Fruit fly (Drosophila melanogaster): ENCODE results near the gene Myo61F.

Gene Myo61F

dm6 chr3L:1324818-1325625, 6.7 kb downstream of the Myo61F start (continued):
- TF ChIP-seq ase (GFP tag; IDR thresholded peaks at IDR 0.05) (no peak), CG4854 (GFP tag; optimal IDR thresholded peaks at IDR 0.05) (no peak), twi (tag; optimal IDR thresholded peaks at IDR 0.05) (no peak), Mrtf (GFP tag; IDR thresholded peaks at IDR 0.05) (no peak), CG13894 (tag; optimal IDR thresholded peaks at IDR 0.05) (no peak), cg (GFP tag; optimal IDR thresholded peaks at IDR 0.05) (no peak), zfh1 (GFP tag; IDR thresholded peaks at IDR 0.05) (0 out of 3 replicates have a peak, but pooled peaks have one; percentile 17), slp2 (GFP tag; optimal IDR thresholded peaks at IDR 0.05) (no peak), lilli (GFP tag; optimal IDR thresholded peaks at IDR 0.05) (no peak), nerfin-1 (tag; optimal IDR thresholded peaks at IDR 0.05) (no peak), rib (GFP tag; IDR thresholded peaks at IDR 0.05) (peak; percentile 43; the same call in 1 of the 2 replicates), CG3163 (GFP tag; optimal IDR thresholded peaks at IDR 0.05) (no peak), Abd-B (GFP tag; optimal IDR thresholded peaks at IDR 0.05) (no peak), inv (GFP tag; IDR thresholded peaks at IDR 0.05; ENCODE audit: partially characterized antibody) (no peak), CG30020 (tag; optimal IDR thresholded peaks at IDR 0.05) (no peak)

DNA sequence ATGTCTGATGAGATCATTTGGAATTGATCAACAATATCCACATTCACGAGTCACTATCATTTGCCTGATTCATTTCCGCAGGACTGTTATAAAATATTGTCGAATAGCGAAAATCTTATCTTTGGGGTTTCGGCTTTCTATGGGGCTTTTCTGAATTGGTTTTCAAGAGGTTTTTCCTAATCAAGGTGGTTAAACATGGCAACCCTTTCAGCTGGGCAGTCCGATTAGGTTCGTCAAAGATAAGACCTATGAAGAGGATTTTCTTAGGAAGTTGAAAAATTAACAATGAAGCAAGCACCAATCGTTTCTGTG, 7.3 kb downstream of the Myo61F start:
- TF ChIP-seq exex (tag; optimal IDR thresholded peaks at IDR 0.05) (peak; percentile 82), sug (tag; optimal IDR thresholded peaks at IDR 0.05) (peak; percentile 61), Xrp1 (GFP tag; IDR thresholded peaks at IDR 0.05) (no peak), nerfin-2 (GFP tag; IDR thresholded peaks at IDR 0.05; ENCODE audit: partially characterized antibody) (no peak), CG1024 (GFP tag; IDR thresholded peaks at IDR 0.05) (no peak), az2 (GFP tag; optimal IDR thresholded peaks at IDR 0.05) (no peak), grn (GFP tag; optimal IDR thresholded peaks at IDR 0.05) (peak; percentile 48), bab2 (GFP tag; optimal IDR thresholded peaks at IDR 0.05) (no peak), CG15696 (tag; optimal IDR thresholded peaks at IDR 0.05) (no peak), luna (GFP tag; optimal IDR thresholded peaks at IDR 0.05) (no peak), cwo (GFP tag; optimal IDR thresholded peaks at IDR 0.05) (no peak), emc (GFP tag; optimal IDR thresholded peaks at IDR 0.05) (no peak), Six4 (GFP tag; optimal IDR thresholded peaks at IDR 0.05) (no peak), CG13424 (tag; optimal IDR thresholded peaks at IDR 0.05) (no peak), pfk (GFP tag; optimal IDR thresholded peaks at IDR 0.05) (no peak), GATAe (GFP tag; conservative IDR thresholded peaks at IDR 0.05) (0 out of 2 replicates have a peak, but pooled peaks have one; percentile 38), twi (tag; optimal IDR thresholded peaks at IDR 0.05) (no peak), Dek (tag; optimal IDR thresholded peaks at IDR 0.05) (no peak), MESR4 (GFP tag; optimal IDR thresholded peaks at IDR 0.05) (no peak), inv (GFP tag; IDR thresholded peaks at IDR 0.05; ENCODE audit: partially characterized antibody) (no peak), Hmr (GFP tag; optimal IDR thresholded peaks at IDR 0.05) (no peak), Fer2 (tag; optimal IDR thresholded peaks at IDR 0.05) (no peak), CG17359 (tag; optimal IDR thresholded peaks at IDR 0.05) (no peak)

DNA sequence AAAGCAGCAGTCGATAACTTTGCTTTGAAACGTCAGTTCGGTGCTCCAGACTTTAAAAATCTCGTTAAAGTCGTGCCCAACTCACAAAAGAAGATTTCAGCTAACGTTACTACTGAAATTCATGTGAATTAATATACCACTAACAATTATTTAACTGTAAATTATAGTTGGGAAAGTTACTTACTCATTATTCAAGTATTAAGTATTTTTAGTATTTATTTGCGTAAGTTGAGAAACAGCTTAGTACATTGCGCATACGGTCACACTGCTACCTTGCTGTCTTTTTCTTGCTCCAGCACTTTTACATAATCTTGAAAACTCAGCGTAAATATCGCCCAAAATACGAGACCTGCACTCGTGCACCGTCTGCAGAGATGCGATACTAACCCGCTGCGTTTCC, 11.4 kb downstream of the Myo61F start, which contains the start of gene ND-ACP:
Gene ND-ACP (plus strand): TSS at position 226 of the 400 bp plus-strand sequence.
- no peak for TF ChIP-seq E2f1 (GFP tag; IDR thresholded peaks at IDR 0.05)
- peak; percentile 72 for TF ChIP-seq trem (tag; optimal IDR thresholded peaks at IDR 0.05)
- TF ChIP-seq CG17568 (GFP tag; optimal IDR thresholded peaks at IDR 0.05): no peak
- no peak for TF ChIP-seq jing (GFP tag; optimal IDR thresholded peaks at IDR 0.05)
- no peak for TF ChIP-seq GATAe (GFP tag; conservative IDR thresholded peaks at IDR 0.05)
- no peak for TF ChIP-seq CG14050 (GFP tag; IDR thresholded peaks at IDR 0.05)
- no peak for TF ChIP-seq ab (GFP tag; optimal IDR thresholded peaks at IDR 0.05)
- TF ChIP-seq HmgZ (tag; optimal IDR thresholded peaks at IDR 0.05): peak; percentile 19
- no peak for TF ChIP-seq ssp (GFP tag; IDR thresholded peaks at IDR 0.05)
- TF ChIP-seq ken (GFP tag; IDR thresholded peaks at IDR 0.05): no peak
- TF ChIP-seq CG7839 (tag; optimal IDR thresholded peaks at IDR 0.05): no peak
- TF ChIP-seq Deaf1 (tag; optimal IDR thresholded peaks at IDR 0.05): no peak
- no peak for TF ChIP-seq ap (GFP tag; IDR thresholded peaks at IDR 0.05)
- no peak for TF ChIP-seq Hr78 (GFP tag; optimal IDR thresholded peaks at IDR 0.05)

Data from whole organism, embryonic.